Fruit fly (Drosophila melanogaster) whole organism: ENCODE data around the gene REPTOR-BP.

Experiments used
- CG8478 ChIP-seq: fragments of >200 bp; optimal IDR thresholded peaks from 2 replicates; lab custom pipeline; 2018; ENCODE audit warnings: inconsistent platforms
- EcR ChIP-seq, 2 experiments: fragments of >200 bp; optimal IDR thresholded peaks; 2 replicates each; lab custom pipeline; 2017; ENCODE audit warnings: missing biosample characterization in 2 of 2, missing genetic modification characterization in 2 of 2, missing genetic modification reagents in 2 of 2

DNA sequence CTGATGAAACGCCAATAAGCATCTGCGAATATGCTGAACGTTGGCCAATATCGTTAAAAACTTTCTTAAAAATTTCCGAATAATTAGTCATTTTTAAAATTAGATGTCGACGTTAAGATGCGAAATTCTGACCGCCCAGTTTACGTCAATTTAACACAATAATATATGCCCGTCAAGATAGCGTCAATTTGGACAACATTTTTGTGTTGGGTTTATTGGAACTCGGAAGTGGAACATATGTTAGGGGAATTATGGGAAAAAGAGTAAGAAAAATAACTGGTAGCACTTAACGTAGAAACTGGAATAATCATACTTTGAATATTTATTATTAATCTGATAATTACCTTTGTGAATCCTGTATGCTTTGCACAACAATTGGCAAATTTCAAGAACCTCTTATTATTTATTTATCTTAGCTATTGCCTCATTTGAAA, 8.2 kb upstream of the REPTOR-BP start, which contains the start of gene CG5676:
- TF ChIP-seq EcR (GFP tag; optimal IDR thresholded peaks at IDR 0.05; lab: Kevin White, UChicago) (no peak), CG8478 (lab: Kevin White, UChicago) (no peak)
